Worm (Caenorhabditis elegans): ENCODE results near the gene saeg-2.

ce11 chrIII:9247221-9247620, 7.1 kb downstream of the saeg-2 start, which contains the start of gene T02C1.1:
- TF ChIP-seq egrh-3 (GFP tag; IDR thresholded peaks at IDR 0.05) (no peak), chd-7 (tag; optimal IDR thresholded peaks at IDR 0.05) (no peak), snpc-4 (GFP tag; optimal IDR thresholded peaks at IDR 0.05) (no peak), snpc-4 (tag; optimal IDR thresholded peaks at IDR 0.05) (no peak), unc-130 (GFP tag; optimal IDR thresholded peaks at IDR 0.05) (no peak)

Data from whole organism, young adult.